Fruit fly (Drosophila melanogaster): ENCODE measurements around the gene Schip1.

dm6 chr2L:10342471-10342870 is 11.6 kb upstream of the Schip1 start, which contains the start of gene Sps2:
- TF ChIP-seq h (GFP tag; optimal IDR thresholded peaks at IDR 0.05) (peak; percentile 24), fru (GFP tag; optimal IDR thresholded peaks at IDR 0.05) (peak; percentile 10), GATAd (GFP tag; optimal IDR thresholded peaks at IDR 0.05) (no peak), Myc (optimal IDR thresholded peaks at IDR 0.05) (no peak), Abd-B (GFP tag; optimal IDR thresholded peaks at IDR 0.05) (no peak), dsf (GFP tag; optimal IDR thresholded peaks at IDR 0.05; ENCODE audit: borderline replicate concordance) (no peak), psq (GFP tag; optimal IDR thresholded peaks at IDR 0.05) (no peak), CrebA (GFP tag; optimal IDR thresholded peaks at IDR 0.05; ENCODE audit: borderline replicate concordance) (no peak)
